Worm (Caenorhabditis elegans): ENCODE measurements around the gene ttr-23.

- TF ChIP-seq ref-1 (GFP tag; conservative IDR thresholded peaks at IDR 0.05) = no peak
- no peak for TF ChIP-seq cog-1 (tag; optimal IDR thresholded peaks at IDR 0.05)
- no peak for TF ChIP-seq ztf-23 (GFP tag; IDR thresholded peaks at IDR 0.05)
- no peak for TF ChIP-seq T22C8.4 (GFP tag; IDR thresholded peaks at IDR 0.05)
- no peak for TF ChIP-seq tab-1 (GFP tag; IDR thresholded peaks at IDR 0.05)
Observed at ce11 chrV:10574197-10574596, 15.5 kb downstream of the ttr-23 start.

Data from whole organism, midembryonic.